Worm (Caenorhabditis elegans): ENCODE measurements around the gene ZK856.4.

DNA sequence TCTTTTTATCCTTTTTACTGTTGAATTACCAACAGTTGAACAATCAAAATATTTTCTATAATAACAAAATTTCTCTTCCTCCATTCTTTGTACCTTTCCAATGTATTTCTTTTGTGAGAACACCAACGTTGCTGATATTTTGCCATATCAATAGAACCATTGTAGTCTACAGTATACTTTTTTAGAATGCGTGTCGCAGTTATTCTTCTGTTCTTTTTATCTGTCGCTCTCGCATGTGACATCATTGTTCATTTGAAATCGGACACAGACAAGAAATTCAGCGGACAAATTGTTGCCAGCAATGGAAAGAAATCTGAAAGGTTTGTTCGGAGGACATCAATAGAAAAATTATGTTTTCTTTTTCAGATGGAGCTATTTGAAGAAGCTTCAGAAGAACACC is 18.8 kb downstream of the ZK856.4 start, which contains the start of gene ZK856.7:
- no peak for TF ChIP-seq madf-6 (GFP tag; IDR thresholded peaks at IDR 0.05)
- no peak for TF ChIP-seq snpc-4 (GFP tag; optimal IDR thresholded peaks at IDR 0.05)
- TF ChIP-seq snpc-4 (tag; optimal IDR thresholded peaks at IDR 0.05), result no peak
